Worm (Caenorhabditis elegans) whole organism, early embryonic: ENCODE measurements around the gene Y62H9A.13.

Source experiments
- B0310.2 ChIP-seq: sonication (generic microtip); optimal IDR thresholded peaks from 2 replicates; lab custom pipeline; 2016; ENCODE audit warnings: mild to moderate bottlenecking, missing genetic modification characterization, missing compliant biosample characterization
- F13C5.2 ChIP-seq: sonication (generic microtip); optimal IDR thresholded peaks from 2 replicates; lab custom pipeline; 2017; ENCODE audit warnings: mild to moderate bottlenecking, missing genetic modification characterization, inconsistent platforms, missing compliant biosample characterization
- aly-1 ChIP-seq: sonication (generic microtip); optimal IDR thresholded peaks from 2 replicates; lab custom pipeline; 2016; ENCODE audit warnings: missing genetic modification characterization, missing compliant biosample characterization
- ama-1 ChIP-seq: fragments of 150-350 bp; optimal IDR thresholded peaks from 2 replicates; lab custom pipeline; 2014
- ceh-13 ChIP-seq: fragments of 200-800 bp; sonication (Bioruptor generic); optimal IDR thresholded peaks from 2 replicates; lab custom pipeline; 2018; ENCODE audit warnings: mild to moderate bottlenecking, missing genetic modification characterization, missing compliant biosample characterization
- ceh-36 ChIP-seq: sonication (generic microtip); optimal IDR thresholded peaks from 2 replicates; lab custom pipeline; 2016; ENCODE audit warnings: missing genetic modification characterization, inconsistent platforms, missing compliant biosample characterization
- ets-7 ChIP-seq: sonication (generic microtip); optimal IDR thresholded peaks from 2 replicates; lab custom pipeline; 2016; ENCODE audit warnings: missing genotype, missing genetic modification characterization, missing compliant biosample characterization
- flt-1 ChIP-seq: fragments of 200-800 bp; sonication (Bioruptor generic); IDR thresholded peaks from 2 replicates; pipeline ENCODE4 v1.3.6; 2022; ENCODE audit warnings: missing genetic modification characterization, missing compliant biosample characterization
- hmbx-1 ChIP-seq: sonication (generic microtip); optimal IDR thresholded peaks from 2 replicates; lab custom pipeline; 2016; ENCODE audit warnings: mild to moderate bottlenecking, missing genetic modification characterization, missing compliant biosample characterization
- hmg-4 ChIP-seq: fragments of 200-800 bp; sonication (Bioruptor generic); optimal IDR thresholded peaks from 2 replicates; lab custom pipeline; 2018; ENCODE audit warnings: mild to moderate bottlenecking, missing genetic modification characterization, missing compliant biosample characterization
- hnd-1 ChIP-seq: sonication (generic microtip); optimal IDR thresholded peaks from 2 replicates; lab custom pipeline; 2016; ENCODE audit warnings: missing genetic modification characterization, missing compliant biosample characterization
- pes-1 ChIP-seq: fragments of 200-800 bp; sonication (Bioruptor generic); IDR thresholded peaks from 2 replicates; pipeline ENCODE4 v1.3.6; 2022; ENCODE audit warnings: missing genetic modification reagents, missing genetic modification characterization, missing compliant biosample characterization
- scrt-1 ChIP-seq: fragments of 200-800 bp; sonication (Bioruptor generic); IDR thresholded peaks from 2 replicates; pipeline ENCODE4 v1.3.6; 2022; ENCODE audit warnings: missing genetic modification characterization, missing compliant biosample characterization
- sea-1 ChIP-seq: fragments of 200-800 bp; sonication (Bioruptor generic); conservative IDR thresholded peaks from 2 replicates; pipeline ENCODE4 v1.3.6; 2022; ENCODE audit warnings: missing genetic modification characterization, missing compliant biosample characterization
- tbx-11 ChIP-seq: fragments of 200-800 bp; sonication (Bioruptor generic); IDR thresholded peaks from 2 replicates; pipeline ENCODE4 v1.3.6; 2022; ENCODE audit warnings: missing genetic modification characterization, missing compliant biosample characterization
- tbx-37 ChIP-seq: fragments of 200-800 bp; sonication (Bioruptor generic); conservative IDR thresholded peaks from 2 replicates; pipeline ENCODE4 v1.3.6; 2022; ENCODE audit warnings: missing genetic modification reagents, missing genetic modification characterization, missing compliant biosample characterization
- tra-4 ChIP-seq: sonication (generic microtip); optimal IDR thresholded peaks from 2 replicates; lab custom pipeline; 2017; ENCODE audit warnings: missing genetic modification characterization, missing compliant biosample characterization

Y62H9A.13 gene

DNA sequence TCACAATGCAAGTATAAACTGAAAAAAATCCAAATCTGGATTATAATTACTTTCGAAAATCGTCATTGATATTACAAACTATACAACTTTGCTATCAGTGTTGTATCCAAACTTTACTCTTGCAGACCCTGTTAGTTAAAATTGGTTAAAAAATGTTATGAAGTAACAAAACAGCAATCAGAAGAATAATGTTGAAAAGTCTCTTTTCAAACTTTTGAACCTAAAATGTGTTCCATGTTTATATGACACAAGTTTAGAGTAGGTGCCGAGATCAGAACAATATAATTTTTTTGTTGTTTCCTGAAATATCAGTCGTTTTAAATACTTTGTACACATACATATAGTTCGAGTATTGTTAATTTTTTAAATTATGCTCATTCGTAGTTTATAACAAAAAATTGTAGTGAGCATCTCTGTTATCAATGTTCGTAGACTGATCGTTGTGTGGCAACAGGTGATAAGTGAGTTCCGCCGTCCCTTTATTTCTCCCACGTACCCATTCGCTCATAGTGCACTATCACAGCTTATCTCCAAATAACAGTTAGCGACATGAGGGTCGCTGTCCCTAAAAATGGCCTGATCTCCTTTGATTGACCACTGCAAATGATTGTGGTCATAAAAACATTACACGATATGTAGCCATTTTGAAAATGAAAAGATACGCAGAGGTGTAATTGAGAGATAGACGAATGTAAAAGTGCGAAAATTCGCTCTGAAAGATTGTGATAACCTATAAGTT is 45.4 kb downstream of the Y62H9A.13 start:
- TF ChIP-seq tbx-11 (no peak), flt-1 (no peak), F13C5.2 (tag; lab: Kevin White, UChicago) (no peak), ceh-36 (tag; lab: Kevin White, UChicago) (no peak), tbx-37 (GFP tag; lab: Robert Waterston, UW) (no peak), tra-4 (tag; lab: Kevin White, UChicago) (no peak), aly-1 (tag; lab: Kevin White, UChicago) (no peak), hnd-1 (tag; lab: Kevin White, UChicago) (no peak), ceh-13 (GFP tag; lab: Kevin White, UChicago) (no peak), hmbx-1 (tag; lab: Kevin White, UChicago) (no peak), B0310.2 (tag; lab: Kevin White, UChicago) (no peak), ama-1 (lab: Kevin White, UChicago) (no peak), pes-1 (GFP tag; lab: Robert Waterston, UW) (no peak), hmg-4 (GFP tag; lab: Kevin White, UChicago) (no peak), scrt-1 (GFP tag; lab: Robert Waterston, UW) (no peak), ets-7 (tag; lab: Kevin White, UChicago) (no peak), sea-1 (GFP tag; lab: Robert Waterston, UW) (no peak)

DNA sequence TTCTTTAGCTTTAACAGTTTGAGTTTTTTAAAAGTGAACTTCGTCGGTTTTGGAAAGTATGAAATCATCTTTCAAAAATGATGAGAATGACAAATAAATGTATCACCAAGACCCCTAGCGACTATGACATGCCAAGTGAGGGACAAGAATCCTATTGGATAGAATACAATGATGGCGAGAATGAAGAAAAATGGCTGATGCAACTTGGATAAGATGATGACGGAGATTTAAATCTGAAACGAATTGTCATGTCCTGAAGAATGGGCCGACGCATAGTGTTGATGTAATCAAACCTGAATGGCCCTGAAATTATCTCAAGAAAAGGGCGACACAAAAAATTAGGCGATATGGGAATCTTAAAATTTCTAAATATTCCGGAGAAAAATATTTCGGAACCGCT is 46.9 kb downstream of the Y62H9A.13 start:
- no peak for TF ChIP-seq aly-1 (tag; lab: Kevin White, UChicago)

DNA sequence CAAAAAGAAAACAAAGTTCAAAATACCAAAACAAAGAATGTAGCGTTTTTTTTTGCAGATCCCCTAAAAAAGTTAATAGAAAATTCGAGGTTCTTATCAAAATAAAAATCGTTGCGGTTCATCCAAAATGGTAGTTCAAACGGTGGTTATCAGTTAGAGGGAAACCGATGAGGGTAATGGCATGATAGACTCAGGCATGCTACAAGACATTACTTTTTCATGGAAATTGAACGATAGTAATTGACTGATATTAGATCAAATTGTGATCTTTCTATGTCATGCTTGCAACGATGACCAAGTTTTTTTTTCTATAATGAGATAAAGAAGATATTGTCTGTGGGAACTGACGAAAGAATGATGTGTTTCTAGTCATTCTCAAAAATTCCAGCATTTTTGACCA is 47.8 kb downstream of the Y62H9A.13 start:
- TF ChIP-seq tra-4 (tag; lab: Kevin White, UChicago), result no peak
- no peak for TF ChIP-seq tbx-37 (GFP tag; lab: Robert Waterston, UW)
- TF ChIP-seq B0310.2 (tag; lab: Kevin White, UChicago), result no peak
- TF ChIP-seq tbx-11, result no peak
- no peak for TF ChIP-seq hnd-1 (tag; lab: Kevin White, UChicago)
- no peak for TF ChIP-seq ceh-13 (GFP tag; lab: Kevin White, UChicago)
- TF ChIP-seq scrt-1 (GFP tag; lab: Robert Waterston, UW), result no peak
- TF ChIP-seq pes-1 (GFP tag; lab: Robert Waterston, UW), result no peak
- no peak for TF ChIP-seq hmg-4 (GFP tag; lab: Kevin White, UChicago)
- TF ChIP-seq hmbx-1 (tag; lab: Kevin White, UChicago), result no peak
- TF ChIP-seq flt-1, result no peak
- TF ChIP-seq aly-1 (tag; lab: Kevin White, UChicago), result no peak
- no peak for TF ChIP-seq ets-7 (tag; lab: Kevin White, UChicago)
- TF ChIP-seq sea-1 (GFP tag; lab: Robert Waterston, UW), result no peak
- TF ChIP-seq ceh-36 (tag; lab: Kevin White, UChicago), result no peak
- TF ChIP-seq ama-1 (lab: Kevin White, UChicago), result no peak

DNA sequence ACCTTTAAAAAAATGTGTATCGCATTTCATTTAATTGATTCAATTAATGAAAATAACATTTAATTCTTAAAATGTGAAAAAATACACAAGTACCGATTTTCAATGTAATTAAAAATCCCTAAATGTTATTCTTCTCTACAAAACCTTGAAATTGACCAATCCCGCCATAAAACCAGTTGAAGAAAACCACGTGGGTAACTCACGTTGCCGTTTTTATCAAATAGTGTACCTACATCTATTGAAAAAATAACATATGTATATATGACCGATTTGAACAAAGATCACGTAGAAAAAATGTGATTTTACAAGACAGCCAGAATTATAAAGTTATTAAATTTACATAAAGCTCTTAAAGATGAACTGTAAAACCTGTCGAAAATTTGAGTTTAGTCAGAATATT is 48.4 kb downstream of the Y62H9A.13 start:
- TF ChIP-seq F13C5.2 (tag; lab: Kevin White, UChicago) (no peak), hmg-4 (GFP tag; lab: Kevin White, UChicago) (no peak), aly-1 (tag; lab: Kevin White, UChicago) (no peak), B0310.2 (tag; lab: Kevin White, UChicago) (no peak), flt-1 (no peak), tbx-37 (GFP tag; lab: Robert Waterston, UW) (no peak), tra-4 (tag; lab: Kevin White, UChicago) (no peak), hnd-1 (tag; lab: Kevin White, UChicago) (no peak), hmbx-1 (tag; lab: Kevin White, UChicago) (no peak), pes-1 (GFP tag; lab: Robert Waterston, UW) (no peak), ama-1 (lab: Kevin White, UChicago) (no peak), ets-7 (tag; lab: Kevin White, UChicago) (no peak), sea-1 (GFP tag; lab: Robert Waterston, UW) (no peak), ceh-13 (GFP tag; lab: Kevin White, UChicago) (no peak), ceh-36 (tag; lab: Kevin White, UChicago) (no peak), scrt-1 (GFP tag; lab: Robert Waterston, UW) (no peak), tbx-11 (no peak)

DNA sequence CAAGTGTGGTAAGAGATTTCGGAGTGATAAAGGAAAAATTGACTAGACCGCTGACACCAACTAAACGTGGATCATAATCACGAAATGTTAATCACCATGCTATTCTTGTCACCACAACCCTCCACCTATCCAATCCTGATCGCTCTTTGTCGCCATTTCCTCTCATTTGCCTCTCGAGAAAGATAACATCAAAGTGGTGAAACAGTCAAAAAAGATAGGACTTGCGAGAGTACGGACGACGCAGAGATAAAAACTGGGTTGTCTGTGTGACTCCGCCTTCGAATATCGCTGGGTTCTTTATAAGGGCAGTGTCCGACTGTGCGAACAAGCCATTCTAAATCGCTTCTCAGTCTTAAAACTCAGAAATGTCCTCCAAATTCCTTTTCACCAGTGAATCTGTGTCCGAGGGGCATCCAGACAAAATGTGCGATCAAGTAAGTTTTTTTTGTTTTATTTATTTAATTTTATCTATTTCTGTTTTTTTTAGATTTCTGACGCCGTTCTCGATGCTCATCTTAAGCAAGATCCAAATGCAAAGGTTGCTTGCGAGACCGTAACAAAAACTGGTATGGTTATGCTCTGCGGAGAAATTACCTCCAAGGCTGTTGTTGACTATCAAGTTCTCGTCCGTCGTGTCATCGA is 49.0 kb downstream of the Y62H9A.13 start, which contains the start of gene sams-1:
TSS of gene sams-1 (plus strand) at position 300 of the 642 bp plus-strand sequence.
- TF ChIP-seq tbx-37 (GFP tag; lab: Robert Waterston, UW), result no peak

DNA sequence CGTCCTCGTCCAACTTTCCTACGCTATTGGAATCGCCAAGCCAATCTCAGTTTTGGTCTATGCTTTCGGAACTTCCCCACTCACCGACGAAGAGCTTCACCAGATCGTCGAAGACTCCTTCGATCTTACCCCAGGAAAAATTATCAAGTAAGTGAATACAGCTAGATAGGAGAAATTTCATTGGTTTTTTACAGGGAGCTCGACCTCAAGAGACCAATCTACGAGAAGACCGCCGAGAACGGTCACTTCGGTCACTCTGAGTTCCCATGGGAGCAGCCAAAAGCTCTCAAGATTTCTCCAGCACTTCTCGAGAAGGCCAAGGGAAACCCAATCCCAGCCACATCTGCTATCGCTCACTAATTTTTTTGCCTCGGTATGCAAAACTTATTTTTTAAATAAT is 50.2 kb downstream of the Y62H9A.13 start:
- no peak for TF ChIP-seq tbx-37 (GFP tag; lab: Robert Waterston, UW)
- TF ChIP-seq hmg-4 (GFP tag; lab: Kevin White, UChicago), result no peak
- no peak for TF ChIP-seq aly-1 (tag; lab: Kevin White, UChicago)
- TF ChIP-seq hnd-1 (tag; lab: Kevin White, UChicago), result no peak
- no peak for TF ChIP-seq B0310.2 (tag; lab: Kevin White, UChicago)
- no peak for TF ChIP-seq pes-1 (GFP tag; lab: Robert Waterston, UW)
- no peak for TF ChIP-seq flt-1
- TF ChIP-seq tbx-11, result no peak
- no peak for TF ChIP-seq ets-7 (tag; lab: Kevin White, UChicago)
- TF ChIP-seq sea-1 (GFP tag; lab: Robert Waterston, UW), result no peak
- no peak for TF ChIP-seq ama-1 (lab: Kevin White, UChicago)
- no peak for TF ChIP-seq F13C5.2 (tag; lab: Kevin White, UChicago)
